Worm (Caenorhabditis elegans) whole organism, L3 larva: ENCODE data around the gene Y11D7A.19.

Source experiments
- R02D3.7 ChIP-seq: fragments of 150-350 bp; optimal IDR thresholded peaks from 2 replicates; lab custom pipeline; 2014; ENCODE audit warnings: missing biosample characterization, missing genetic modification characterization
- ZK546.5 ChIP-seq: sonication (generic microtip); optimal IDR thresholded peaks from 2 replicates; lab custom pipeline; 2017; ENCODE audit warnings: missing biosample characterization, missing genetic modification characterization
- ama-1 ChIP-seq: fragments of 150-350 bp; optimal IDR thresholded peaks from 2 replicates; lab custom pipeline; 2018
- ceh-16 ChIP-seq: sonication (generic microtip); optimal IDR thresholded peaks from 2 replicates; lab custom pipeline; 2017; ENCODE audit warnings: missing biosample characterization, missing genetic modification characterization
- ceh-28 ChIP-seq: fragments of 150-350 bp; optimal IDR thresholded peaks from 2 replicates; lab custom pipeline; 2014; ENCODE audit warnings: missing biosample characterization, missing genetic modification reagents, missing genetic modification characterization
- ceh-82 ChIP-seq: fragments of 150-350 bp; optimal IDR thresholded peaks from 2 replicates; lab custom pipeline; 2014; ENCODE audit warnings: missing biosample characterization, missing genetic modification characterization
- ceh-9 ChIP-seq: sonication (generic microtip); optimal IDR thresholded peaks from 2 replicates; lab custom pipeline; 2018; ENCODE audit warnings: missing biosample characterization, missing genetic modification characterization
- daf-12 ChIP-seq: fragments of 150-350 bp; optimal IDR thresholded peaks from 2 replicates; lab custom pipeline; 2014; ENCODE audit warnings: missing biosample characterization, missing genetic modification reagents, missing genetic modification characterization
- egl-27 ChIP-seq: sonication (generic microtip); optimal IDR thresholded peaks from 4 replicates; lab custom pipeline; 2017; ENCODE audit warnings: missing biosample characterization, missing genetic modification reagents, missing genetic modification characterization
- elt-1 ChIP-seq: fragments of 150-350 bp; optimal IDR thresholded peaks from 2 replicates; lab custom pipeline; 2014; ENCODE audit warnings: missing biosample characterization, missing genetic modification characterization
- elt-2 ChIP-seq: sonication (generic microtip); optimal IDR thresholded peaks from 2 replicates; lab custom pipeline; 2016; ENCODE audit warnings: missing genetic modification reagents, mild to moderate bottlenecking, missing genetic modification characterization, missing compliant biosample characterization
- elt-3 ChIP-seq, 3 experiments: fragments of 150-350 bp in 1 of 3; sonication (generic microtip) in 2 of 3; optimal IDR thresholded peaks; 2 replicates in 2 of 3; 4 replicates in 1 of 3; lab custom pipeline; 2014 to 2017; ENCODE audit warnings: missing biosample characterization in 3 of 3, missing genetic modification characterization in 3 of 3
- eor-1 ChIP-seq, 2 experiments: fragments of 150-350 bp; optimal IDR thresholded peaks; 2 replicates each; lab custom pipeline; 2014 to 2018; ENCODE audit warnings: missing biosample characterization in 2 of 2, missing genetic modification characterization in 2 of 2
- fkh-10 ChIP-seq: sonication (generic microtip); optimal IDR thresholded peaks from 2 replicates; lab custom pipeline; 2017; ENCODE audit warnings: missing biosample characterization, missing genetic modification reagents, missing genetic modification characterization
- fkh-2 ChIP-seq: fragments of 150-350 bp; optimal IDR thresholded peaks from 2 replicates; lab custom pipeline; 2014; ENCODE audit warnings: missing biosample characterization, missing genetic modification reagents, missing genetic modification characterization
- jun-1 ChIP-seq: fragments of 150-350 bp; optimal IDR thresholded peaks from 2 replicates; lab custom pipeline; 2014; ENCODE audit warnings: missing biosample characterization, missing genetic modification reagents, missing genetic modification characterization
- lin-15B ChIP-seq: fragments of 150-350 bp; optimal IDR thresholded peaks from 2 replicates; lab custom pipeline; 2014; ENCODE audit warnings: missing biosample characterization, missing genetic modification characterization
- lin-39 ChIP-seq: fragments of 150-350 bp; optimal IDR thresholded peaks from 2 replicates; lab custom pipeline; 2018; ENCODE audit warnings: missing biosample characterization, missing genetic modification reagents, missing genetic modification characterization
- lsy-12 ChIP-seq: sonication (generic microtip); optimal IDR thresholded peaks from 2 replicates; lab custom pipeline; 2016; ENCODE audit warnings: mild to moderate bottlenecking, missing genetic modification characterization, missing compliant biosample characterization
- mml-1 ChIP-seq: fragments of 150-350 bp; sonication (generic microtip); optimal IDR thresholded peaks from 3 replicates; lab custom pipeline; 2014; ENCODE audit warnings: missing biosample characterization, missing genetic modification characterization
- nfya-1 ChIP-seq: sonication (generic microtip); optimal IDR thresholded peaks from 2 replicates; lab custom pipeline; 2017; ENCODE audit warnings: missing genetic modification characterization, mild to moderate bottlenecking, missing compliant biosample characterization, antibody characterized with exemption, moderate library complexity; ENCODE audit not compliant: insufficient read depth
- nhr-23 ChIP-seq: fragments of 150-350 bp; optimal IDR thresholded peaks from 2 replicates; lab custom pipeline; 2014; ENCODE audit warnings: missing biosample characterization, missing genetic modification reagents, missing genetic modification characterization
- nhr-25 ChIP-seq: sonication (generic microtip); optimal IDR thresholded peaks from 2 replicates; lab custom pipeline; 2017; ENCODE audit warnings: missing biosample characterization, missing genetic modification characterization
- nhr-43 ChIP-seq: sonication (generic microtip); optimal IDR thresholded peaks from 2 replicates; lab custom pipeline; 2016; ENCODE audit warnings: mild to moderate bottlenecking, missing genetic modification characterization, missing compliant biosample characterization; ENCODE audit not compliant: poor library complexity, severe bottlenecking
- nhr-67 ChIP-seq: fragments of 150-350 bp; optimal IDR thresholded peaks from 2 replicates; lab custom pipeline; 2014; ENCODE audit warnings: missing biosample characterization, missing genetic modification characterization
- nhr-76 ChIP-seq: fragments of 150-350 bp; sonication (generic microtip); optimal IDR thresholded peaks from 5 replicates; lab custom pipeline; 2014; ENCODE audit warnings: missing biosample characterization, missing genetic modification characterization
- nhr-77 ChIP-seq: fragments of 150-350 bp; optimal IDR thresholded peaks from 2 replicates; lab custom pipeline; 2014; ENCODE audit warnings: missing biosample characterization, missing genetic modification characterization
- pha-4 ChIP-seq: fragments of 150-350 bp; optimal IDR thresholded peaks from 2 replicates; lab custom pipeline; 2014; ENCODE audit warnings: missing biosample characterization, missing genetic modification reagents, missing genetic modification characterization
- pqm-1 ChIP-seq: fragments of 150-350 bp; optimal IDR thresholded peaks from 2 replicates; lab custom pipeline; 2017; ENCODE audit warnings: missing biosample characterization, missing genetic modification characterization, inconsistent platforms
- skn-1 ChIP-seq: fragments of 150-350 bp; optimal IDR thresholded peaks from 2 replicates; lab custom pipeline; 2014; ENCODE audit warnings: missing biosample characterization, missing genetic modification characterization
- snpc-4 ChIP-seq: fragments of 150-350 bp; optimal IDR thresholded peaks from 2 replicates; lab custom pipeline; 2014; ENCODE audit warnings: missing biosample characterization, missing genetic modification characterization
- tbx-2 ChIP-seq: sonication (generic microtip); optimal IDR thresholded peaks from 2 replicates; lab custom pipeline; 2016; ENCODE audit warnings: mild to moderate bottlenecking, missing genetic modification characterization, missing compliant biosample characterization
- unc-62 ChIP-seq: fragments of 150-350 bp; sonication (generic microtip); optimal IDR thresholded peaks from 4 replicates; lab custom pipeline; 2014; ENCODE audit warnings: missing biosample characterization, missing genetic modification reagents, missing genetic modification characterization
- zag-1 ChIP-seq: fragments of 150-350 bp; optimal IDR thresholded peaks from 2 replicates; lab custom pipeline; 2014; ENCODE audit warnings: missing biosample characterization, missing genetic modification characterization
- ztf-4 ChIP-seq: fragments of 150-350 bp; optimal IDR thresholded peaks from 2 replicates; lab custom pipeline; 2014; ENCODE audit warnings: missing biosample characterization, missing genetic modification characterization

The Y11D7A.19 gene

ce11 chrIV:9259687-9260086 is 6.7 kb downstream of the Y11D7A.19 start, which contains the start of gene Y11D7A.10:
Y11D7A.10 (minus strand) TSS chrIV:9259768.
- TF ChIP-seq jun-1 (tag; lab: Kevin White, UChicago): no peak
- TF ChIP-seq skn-1 (tag; lab: Kevin White, UChicago): peak; percentile 87
- TF ChIP-seq, all 47 proteins: peak for 1

- TF ChIP-seq lin-15B (no peak), ZK546.5 (no peak), pqm-1 (tag; lab: Kevin White, UChicago) (no peak), tbx-2 (tag; lab: Kevin White, UChicago) (peak; percentile 13), eor-1 (tag; optimal IDR thresholded peaks at IDR 0.05; lab: Kevin White, UChicago) (no peak), nhr-77 (tag; lab: Kevin White, UChicago) (no peak), fkh-10 (GFP tag; lab: Kevin White, UChicago) (no peak), nhr-23 (tag; lab: Kevin White, UChicago) (peak; percentile 14), nfya-1 (tag; lab: Kevin White, UChicago) (no peak), pha-4 (tag; lab: Kevin White, UChicago) (no peak), nhr-25 (tag; lab: Kevin White, UChicago) (peak; percentile 56), mml-1 (tag; lab: Kevin White, UChicago) (no peak), zag-1 (tag; lab: Kevin White, UChicago) (no peak), lin-39 (tag; lab: Kevin White, UChicago) (no peak), nhr-43 (tag; lab: Kevin White, UChicago) (peak; percentile 52), elt-3 (tag; optimal IDR thresholded peaks at IDR 0.05; lab: Kevin White, UChicago) (no peak), ceh-82 (tag; lab: Kevin White, UChicago) (no peak), ama-1 (lab: Kevin White, UChicago) (peak; percentile 89)
Measured at ce11 chrIV:9258547-9258946, 7.8 kb downstream of the Y11D7A.19 start.

ce11 chrIV:9256865-9257264 is 9.5 kb downstream of the Y11D7A.19 start:
- TF ChIP-seq mml-1 (tag; lab: Kevin White, UChicago) (no peak), unc-62 (GFP tag; lab: Kevin White, UChicago) (no peak), pha-4 (tag; lab: Kevin White, UChicago) (no peak), elt-2 (tag; lab: Kevin White, UChicago) (no peak), R02D3.7 (tag; lab: Kevin White, UChicago) (no peak), skn-1 (tag; lab: Kevin White, UChicago) (no peak), ceh-16 (tag; lab: Kevin White, UChicago) (no peak), nhr-67 (tag; lab: Kevin White, UChicago) (no peak), ZK546.5 (no peak), nhr-76 (tag; lab: Kevin White, UChicago) (no peak), tbx-2 (tag; lab: Kevin White, UChicago) (no peak), elt-1 (tag; lab: Kevin White, UChicago) (no peak), daf-12 (tag; lab: Kevin White, UChicago) (no peak), fkh-10 (GFP tag; lab: Kevin White, UChicago) (no peak), elt-3 (tag; optimal IDR thresholded peaks at IDR 0.05; lab: Kevin White, UChicago) (no peak)

ce11 chrIV:9256017-9256416 is 10.3 kb downstream of the Y11D7A.19 start, which contains the start of gene Y11D7A.9:
Y11D7A.9 (minus strand) TSS chrIV:9256117.
- no peak for TF ChIP-seq pqm-1 (tag; lab: Kevin White, UChicago)
- no peak for TF ChIP-seq nhr-43 (tag; lab: Kevin White, UChicago)
- TF ChIP-seq ztf-4 (tag; lab: Kevin White, UChicago): no peak
- TF ChIP-seq lin-15B: no peak
- TF ChIP-seq ceh-28 (tag; lab: Kevin White, UChicago): no peak
- TF ChIP-seq nhr-77 (tag; lab: Kevin White, UChicago): no peak
- TF ChIP-seq fkh-2: no peak

- no peak for TF ChIP-seq elt-2 (tag; lab: Kevin White, UChicago)
- no peak for TF ChIP-seq snpc-4 (tag; lab: Kevin White, UChicago)
- TF ChIP-seq tbx-2 (tag; lab: Kevin White, UChicago): no peak
- no peak for TF ChIP-seq egl-27
- TF ChIP-seq lsy-12: no peak
- TF ChIP-seq ceh-16 (tag; lab: Kevin White, UChicago): no peak
- no peak for TF ChIP-seq ceh-9 (tag; lab: Kevin White, UChicago)
Measured at ce11 chrIV:9251079-9251478, 15.3 kb downstream of the Y11D7A.19 start, which contains the start of gene Y11D7A.8. Y11D7A.8 (plus strand) TSS chrIV:9251379.
